Fruit fly (Drosophila melanogaster) whole organism, prepupa: ENCODE measurements around the gene CG15386.

Experiments
- Blimp-1 ChIP-seq: fragments of 200-800 bp; sonication (Bioruptor generic); optimal IDR thresholded peaks from 3 replicates; lab custom pipeline; 2017; ENCODE audit warnings: missing biosample characterization, missing genetic modification characterization, mild to moderate bottlenecking, moderate library complexity, missing genetic modification reagents
- CG10631 ChIP-seq: fragments of 200-800 bp; sonication (Bioruptor generic); optimal IDR thresholded peaks from 2 replicates; lab custom pipeline; 2016; ENCODE audit warnings: missing biosample characterization, missing genetic modification characterization
- CG11294 ChIP-seq: fragments of 200-800 bp; sonication (Bioruptor generic); IDR thresholded peaks from 2 replicates; pipeline ENCODE4 v1.3.6; 2022; ENCODE audit warnings: missing biosample characterization, missing genetic modification characterization
- CG11762 ChIP-seq: fragments of 200-800 bp; sonication (Bioruptor generic); optimal IDR thresholded peaks from 3 replicates; lab custom pipeline; 2016; ENCODE audit warnings: missing biosample characterization, missing genetic modification characterization; ENCODE audit not compliant: insufficient read depth
- CG11902 ChIP-seq: fragments of 200-800 bp; sonication (Bioruptor generic); optimal IDR thresholded peaks from 3 replicates; lab custom pipeline; 2016; ENCODE audit warnings: missing biosample characterization, missing genetic modification characterization
- CG15336 ChIP-seq: fragments of 200-800 bp; sonication (Bioruptor generic); IDR thresholded peaks from 2 replicates; pipeline ENCODE4 v1.3.6; 2022; ENCODE audit warnings: missing biosample characterization, missing genetic modification characterization
- CG1621 ChIP-seq: fragments of 200-800 bp; sonication (Bioruptor generic); optimal IDR thresholded peaks from 3 replicates; lab custom pipeline; 2018; ENCODE audit warnings: missing biosample characterization, mild to moderate bottlenecking, missing genetic modification characterization
- CG3032 ChIP-seq: fragments of 200-800 bp; optimal IDR thresholded peaks from 2 replicates; lab custom pipeline; 2019; ENCODE audit warnings: missing biosample characterization, mild to moderate bottlenecking, missing genetic modification characterization, moderate library complexity
- CG31627 ChIP-seq: fragments of 200-800 bp; sonication (Bioruptor generic); optimal IDR thresholded peaks from 3 replicates; lab custom pipeline; 2016; ENCODE audit warnings: missing biosample characterization, missing genetic modification characterization
- CG32006 ChIP-seq: fragments of 200-800 bp; sonication (Bioruptor generic); optimal IDR thresholded peaks from 3 replicates; lab custom pipeline; 2017; ENCODE audit warnings: missing biosample characterization, mild to moderate bottlenecking, missing genetic modification characterization
- CG34406 ChIP-seq: fragments of 200-800 bp; sonication (Bioruptor generic); optimal IDR thresholded peaks from 3 replicates; lab custom pipeline; 2016; ENCODE audit warnings: missing biosample characterization, missing genetic modification characterization
- CG3919 ChIP-seq: fragments of 200-800 bp; sonication (Bioruptor generic); optimal IDR thresholded peaks from 3 replicates; lab custom pipeline; 2016; ENCODE audit warnings: missing biosample characterization, missing genetic modification characterization
- CG6163 ChIP-seq: fragments of 200-800 bp; sonication (Bioruptor generic); IDR thresholded peaks from 3 replicates; pipeline ENCODE4 v1.3.6; 2022; ENCODE audit warnings: missing biosample characterization, missing genetic modification characterization
- CG6276 ChIP-seq: fragments of 200-800 bp; sonication (Bioruptor generic); optimal IDR thresholded peaks from 2 replicates; lab custom pipeline; 2017; ENCODE audit warnings: missing biosample characterization, mild to moderate bottlenecking, missing genetic modification characterization
- CG6792 ChIP-seq: fragments of 200-800 bp; sonication (Bioruptor generic); optimal IDR thresholded peaks from 3 replicates; lab custom pipeline; 2016; ENCODE audit warnings: missing biosample characterization, missing genetic modification characterization
- CG6808 ChIP-seq: fragments of 200-800 bp; sonication (Bioruptor generic); optimal IDR thresholded peaks from 3 replicates; lab custom pipeline; 2017; ENCODE audit warnings: missing biosample characterization, missing genetic modification characterization, mild to moderate bottlenecking, moderate library complexity, missing genetic modification reagents
- CG8119 ChIP-seq: fragments of 200-800 bp; sonication (Bioruptor generic); IDR thresholded peaks from 3 replicates; pipeline ENCODE4 v1.3.6; 2022; ENCODE audit warnings: missing biosample characterization, missing genetic modification characterization
- CG8319 ChIP-seq: fragments of 200-800 bp; sonication (Bioruptor generic); optimal IDR thresholded peaks from 3 replicates; lab custom pipeline; 2016; ENCODE audit warnings: missing biosample characterization, missing genetic modification characterization
- CG8632 ChIP-seq: fragments of 200-800 bp; sonication (Bioruptor generic); optimal IDR thresholded peaks from 3 replicates; lab custom pipeline; 2016; ENCODE audit warnings: missing biosample characterization, missing genetic modification characterization
- CG9139 ChIP-seq: fragments of 200-800 bp; sonication (Bioruptor generic); optimal IDR thresholded peaks from 3 replicates; lab custom pipeline; 2017; ENCODE audit warnings: missing biosample characterization, mild to moderate bottlenecking, missing genetic modification characterization
- Eip75B ChIP-seq: fragments of 200-800 bp; sonication (Bioruptor generic); optimal IDR thresholded peaks from 3 replicates; lab custom pipeline; 2016; ENCODE audit warnings: missing biosample characterization, missing genetic modification characterization
- Eip78C ChIP-seq: fragments of 200-800 bp; sonication (Bioruptor generic); peaks from one replicate; lab custom pipeline; 2016; ENCODE audit warnings: missing biosample characterization, missing genetic modification characterization
- Ets21C ChIP-seq: fragments of 200-800 bp; sonication (Bioruptor generic); optimal IDR thresholded peaks from 3 replicates; lab custom pipeline; 2016; ENCODE audit warnings: missing biosample characterization, missing genetic modification characterization
- Ets96B ChIP-seq: fragments of 200-800 bp; optimal IDR thresholded peaks from 2 replicates; lab custom pipeline; 2019; ENCODE audit warnings: missing biosample characterization, mild to moderate bottlenecking, missing genetic modification characterization, moderate library complexity
- Gug ChIP-seq: fragments of 200-800 bp; sonication (Bioruptor generic); IDR thresholded peaks from 2 replicates; pipeline ENCODE4 v1.3.6; 2022; ENCODE audit warnings: missing biosample characterization, missing genetic modification characterization
- Hr38 ChIP-seq: sonication (Bioruptor generic); optimal IDR thresholded peaks from 2 replicates; lab custom pipeline; 2016; ENCODE audit warnings: missing biosample characterization, missing genetic modification characterization
- Hr39 ChIP-seq: fragments of 200-800 bp; sonication (Bioruptor generic); optimal IDR thresholded peaks from 2 replicates; lab custom pipeline; 2016; ENCODE audit warnings: missing biosample characterization, missing genetic modification characterization
- Hr4 ChIP-seq: fragments of 200-800 bp; sonication (Bioruptor generic); optimal IDR thresholded peaks from 3 replicates; lab custom pipeline; 2016; ENCODE audit warnings: missing biosample characterization, missing genetic modification characterization
- Lpt ChIP-seq: fragments of 200-800 bp; sonication (Bioruptor generic); optimal IDR thresholded peaks from 3 replicates; lab custom pipeline; 2016; ENCODE audit warnings: missing biosample characterization, missing genetic modification characterization
- OdsH ChIP-seq: fragments of 200-800 bp; sonication (Bioruptor generic); optimal IDR thresholded peaks from 3 replicates; lab custom pipeline; 2016; ENCODE audit warnings: missing biosample characterization, missing genetic modification characterization
- Sox14 ChIP-seq: fragments of 200-800 bp; sonication (Bioruptor generic); optimal IDR thresholded peaks from 3 replicates; lab custom pipeline; 2016; ENCODE audit warnings: missing biosample characterization, missing genetic modification characterization
- Sox15 ChIP-seq: fragments of 200-800 bp; sonication (Bioruptor generic); optimal IDR thresholded peaks from 3 replicates; lab custom pipeline; 2016; ENCODE audit warnings: missing biosample characterization, missing genetic modification characterization
- achi ChIP-seq: fragments of 200-800 bp; sonication (Bioruptor generic); optimal IDR thresholded peaks from 3 replicates; lab custom pipeline; 2016; ENCODE audit warnings: missing biosample characterization, missing genetic modification characterization
- acj6 ChIP-seq: fragments of 200-800 bp; sonication (Bioruptor generic); optimal IDR thresholded peaks from 3 replicates; lab custom pipeline; 2016; ENCODE audit warnings: missing biosample characterization, missing genetic modification characterization
- cyc ChIP-seq: fragments of 200-800 bp; sonication (Bioruptor generic); optimal IDR thresholded peaks from 3 replicates; lab custom pipeline; 2016; ENCODE audit warnings: missing biosample characterization, missing genetic modification characterization
- dsx ChIP-seq: fragments of 200-800 bp; optimal IDR thresholded peaks from 3 replicates; lab custom pipeline; 2019; ENCODE audit warnings: missing biosample characterization, mild to moderate bottlenecking, missing genetic modification characterization, moderate library complexity; ENCODE audit not compliant: poor library complexity, severe bottlenecking
- eg ChIP-seq: fragments of 200-800 bp; sonication (Bioruptor generic); IDR thresholded peaks from 3 replicates; pipeline ENCODE4 v1.3.6; 2022; ENCODE audit warnings: missing biosample characterization, missing genetic modification characterization
- fd59A ChIP-seq: fragments of 200-800 bp; sonication (Bioruptor generic); optimal IDR thresholded peaks from 2 replicates; lab custom pipeline; 2017; ENCODE audit warnings: missing biosample characterization, mild to moderate bottlenecking, missing genetic modification characterization, missing genetic modification reagents
- fd85E ChIP-seq: fragments of 200-800 bp; sonication (Bioruptor generic); optimal IDR thresholded peaks from 3 replicates; lab custom pipeline; 2016; ENCODE audit warnings: missing biosample characterization, missing genetic modification characterization
- net ChIP-seq: fragments of 200-800 bp; sonication (Bioruptor generic); optimal IDR thresholded peaks from 3 replicates; lab custom pipeline; 2016; ENCODE audit warnings: missing biosample characterization, missing genetic modification characterization
- pdm3 ChIP-seq: fragments of 200-800 bp; sonication (Bioruptor generic); optimal IDR thresholded peaks from 3 replicates; lab custom pipeline; 2016; ENCODE audit warnings: missing biosample characterization, missing genetic modification characterization
- salr ChIP-seq, 2 experiments: fragments of 200-800 bp; sonication (Bioruptor generic); optimal IDR thresholded peaks; 3 replicates each; lab custom pipeline; 2016 to 2018; ENCODE audit warnings: missing biosample characterization in 2 of 2, missing genetic modification characterization in 2 of 2, mild to moderate bottlenecking in 1 of 2
- spab ChIP-seq: fragments of 200-800 bp; sonication (Bioruptor generic); optimal IDR thresholded peaks from 2 replicates; lab custom pipeline; 2017; ENCODE audit warnings: missing biosample characterization, mild to moderate bottlenecking, missing genetic modification characterization, missing genetic modification reagents
- ss ChIP-seq, 2 experiments: fragments of 200-800 bp; sonication (Bioruptor generic); optimal IDR thresholded peaks; 2 replicates in 1 of 2; 3 replicates in 1 of 2; lab custom pipeline; 2017 to 2018; ENCODE audit warnings: mild to moderate bottlenecking in 2 of 2, missing biosample characterization in 2 of 2, missing genetic modification characterization in 2 of 2, moderate library complexity in 1 of 2
- svp ChIP-seq: fragments of 200-800 bp; sonication (Bioruptor generic); peaks from one replicate; lab custom pipeline; 2016; ENCODE audit warnings: missing biosample characterization, missing genetic modification characterization

Gene CG15386

dm6 chr2L:2197475-2198118, 19.4 kb downstream of the CG15386 start, which contains the start of gene COX7AL2 (continued):
- TF ChIP-seq Lpt (GFP tag; lab: Kevin White, UChicago), result no peak
- peak; percentile 26 for TF ChIP-seq CG10631
- TF ChIP-seq net, result no peak
- TF ChIP-seq CG8632, result peak; percentile 33
- no peak for TF ChIP-seq Eip75B (GFP tag; lab: Kevin White, UChicago)
- TF ChIP-seq svp, result no peak
- peak; percentile 48 for TF ChIP-seq CG6276 (GFP tag; lab: Kevin White, UChicago)
- no peak for TF ChIP-seq Hr4 (GFP tag; lab: Kevin White, UChicago)
- TF ChIP-seq CG3032 (tag; lab: Kevin White, UChicago), result no peak
- TF ChIP-seq CG15336 (GFP tag; lab: Robert Waterston, UW), result no peak
- peak; percentile 22 for TF ChIP-seq achi (GFP tag; lab: Kevin White, UChicago)
- no peak for TF ChIP-seq Ets96B (tag; lab: Kevin White, UChicago)
- peak; percentile 3 for TF ChIP-seq CG32006 (GFP tag; lab: Kevin White, UChicago)

dm6 chr2L:2196590-2197474, 20.2 kb downstream of the CG15386 start:
- peak; percentile 60 for TF ChIP-seq dsx (GFP tag; lab: Kevin White, UChicago)
- no peak for TF ChIP-seq CG15336 (GFP tag; lab: Robert Waterston, UW)
- TF ChIP-seq Sox15 (GFP tag; lab: Kevin White, UChicago), result no peak
- peak; percentile 67 for TF ChIP-seq achi (GFP tag; lab: Kevin White, UChicago)
- peak; percentile 74 for TF ChIP-seq CG10631
- no peak for TF ChIP-seq CG8119 (GFP tag; lab: Robert Waterston, UW)
- peak; percentile 21 for TF ChIP-seq CG6276 (GFP tag; lab: Kevin White, UChicago)
- TF ChIP-seq eg (GFP tag; lab: Robert Waterston, UW), result no peak
- TF ChIP-seq Hr38 (GFP tag; lab: Kevin White, UChicago), result no peak
- peak; percentile 21 for TF ChIP-seq Blimp-1 (GFP tag; lab: Kevin White, UChicago)
- peak in 1 of 2 experiments; percentile 77 for TF ChIP-seq salr (GFP tag; optimal IDR thresholded peaks at IDR 0.05; lab: Kevin White, UChicago)
- TF ChIP-seq CG34406 (GFP tag; lab: Kevin White, UChicago), result peak; percentile 1
- TF ChIP-seq net, result peak; percentile 47
- peak; percentile 31 for TF ChIP-seq CG8319
- no peak for TF ChIP-seq CG11294 (GFP tag; lab: Robert Waterston, UW)
- TF ChIP-seq fd85E (GFP tag; lab: Kevin White, UChicago), result no peak
- peak; percentile 77 for TF ChIP-seq Hr39 (GFP tag; lab: Kevin White, UChicago)
- TF ChIP-seq acj6 (GFP tag; lab: Kevin White, UChicago), result peak; percentile 69
- TF ChIP-seq cyc (GFP tag; lab: Kevin White, UChicago), result peak; percentile 48
- peak; percentile 55 for TF ChIP-seq CG6808 (GFP tag; lab: Kevin White, UChicago)
- no peak for TF ChIP-seq CG11902
- no peak for TF ChIP-seq Gug (GFP tag; lab: Robert Waterston, UW)
- peak; percentile 48 for TF ChIP-seq Sox14 (GFP tag; lab: Kevin White, UChicago)
- TF ChIP-seq Ets21C (GFP tag; lab: Kevin White, UChicago), result peak; percentile 52
- peak; percentile 93 for TF ChIP-seq CG1621
- TF ChIP-seq pdm3 (GFP tag; lab: Kevin White, UChicago), result peak; percentile 69
- peak; percentile 31 for TF ChIP-seq CG3032 (tag; lab: Kevin White, UChicago)
- TF ChIP-seq fd59A, result peak; percentile 0
- peak; percentile 68 for TF ChIP-seq OdsH (GFP tag; lab: Kevin White, UChicago)
- TF ChIP-seq Eip78C, result peak; percentile 80
- TF ChIP-seq Eip75B (GFP tag; lab: Kevin White, UChicago), result peak; percentile 84
- peak; percentile 32 for TF ChIP-seq CG3919
- peak; percentile 62 to 78 for TF ChIP-seq ss (GFP tag; optimal IDR thresholded peaks at IDR 0.05; lab: Kevin White, UChicago)
- TF ChIP-seq CG11762, result peak; percentile 30
- peak; percentile 65 for TF ChIP-seq CG31627 (GFP tag; lab: Kevin White, UChicago)
- peak; percentile 23 for TF ChIP-seq CG6792
- no peak for TF ChIP-seq CG6163 (GFP tag; lab: Robert Waterston, UW)
- TF ChIP-seq svp, result peak; percentile 100
- peak; percentile 7 for TF ChIP-seq CG8632
- peak; percentile 44 for TF ChIP-seq Ets96B (tag; lab: Kevin White, UChicago)
- no peak for TF ChIP-seq spab (GFP tag; lab: Kevin White, UChicago)
- TF ChIP-seq CG9139 (GFP tag; lab: Kevin White, UChicago), result peak; percentile 67
